Fruit fly (Drosophila melanogaster) whole organism, wandering third instar larva: ENCODE data around the gene mask.
A peak's percentile ranks its signal among the peaks of the same experiment; 100 is the strongest.

Experiments used
- Abd-B ChIP-seq: fragments of >200 bp; optimal IDR thresholded peaks from 2 replicates; lab custom pipeline; 2017; ENCODE audit warnings: missing biosample characterization, missing genetic modification characterization
- CG32264 ChIP-seq: fragments of 200-800 bp; sonication (Bioruptor generic); optimal IDR thresholded peaks from 2 replicates; lab custom pipeline; 2016; ENCODE audit warnings: missing biosample characterization, missing genetic modification characterization
- CG9705 ChIP-seq: fragments of 200-800 bp; sonication (Bioruptor generic); optimal IDR thresholded peaks from 2 replicates; lab custom pipeline; 2018; ENCODE audit warnings: missing biosample characterization, mild to moderate bottlenecking, missing genetic modification characterization
- CrebA ChIP-seq: fragments of 200-800 bp; sonication (Bioruptor generic); optimal IDR thresholded peaks from 2 replicates; lab custom pipeline; 2016; ENCODE audit warnings: missing biosample characterization, mild to moderate bottlenecking, missing genetic modification characterization, borderline replicate concordance
- Dif ChIP-seq: fragments of 200-275, 200-300 bp; sonication (Bioruptor generic); optimal IDR thresholded peaks from 2 replicates; lab custom pipeline; 2018; ENCODE audit warnings: missing biosample characterization, missing genetic modification characterization; ENCODE audit not compliant: partially characterized antibody
- GATAd ChIP-seq: sonication (Bioruptor generic); optimal IDR thresholded peaks from 2 replicates; lab custom pipeline; 2016; ENCODE audit warnings: missing biosample characterization, missing genetic modification characterization
- HLH106 ChIP-seq: fragments of 200-800 bp; optimal IDR thresholded peaks from 3 replicates; lab custom pipeline; 2019; ENCODE audit warnings: missing biosample characterization, mild to moderate bottlenecking, missing genetic modification characterization, moderate library complexity
- Hnf4 ChIP-seq: fragments of 200-800 bp; sonication (Bioruptor generic); optimal IDR thresholded peaks from 2 replicates; lab custom pipeline; 2016; ENCODE audit warnings: missing biosample characterization, mild to moderate bottlenecking, missing genetic modification characterization
- Hr78 ChIP-seq: fragments of >200 bp; optimal IDR thresholded peaks from 2 replicates; lab custom pipeline; 2017; ENCODE audit warnings: missing biosample characterization, missing genetic modification characterization
- Hr83 ChIP-seq: fragments of 200-300 bp; sonication (Bioruptor generic); optimal IDR thresholded peaks from 2 replicates; lab custom pipeline; 2016; ENCODE audit warnings: missing biosample characterization, mild to moderate bottlenecking, missing genetic modification characterization, moderate library complexity; ENCODE audit not compliant: poor library complexity, severe bottlenecking
- Jra ChIP-seq: sonication (Bioruptor generic); optimal IDR thresholded peaks from 2 replicates; lab custom pipeline; 2016; ENCODE audit warnings: missing biosample characterization, missing genetic modification characterization
- Mio ChIP-seq: sonication (Bioruptor generic); optimal IDR thresholded peaks from 2 replicates; lab custom pipeline; 2016; ENCODE audit warnings: missing biosample characterization, missing genetic modification characterization
- Myc ChIP-seq: fragments of >200 bp; optimal IDR thresholded peaks from 2 replicates; lab custom pipeline; 2017
- N ChIP-seq: fragments of >200 bp; optimal IDR thresholded peaks from 2 replicates; lab custom pipeline; 2018; ENCODE audit warnings: missing biosample characterization, missing external identifiers, missing genetic modification characterization
- OdsH ChIP-seq: fragments of 200-800 bp; sonication (Bioruptor generic); optimal IDR thresholded peaks from 2 replicates; lab custom pipeline; 2016; ENCODE audit warnings: missing biosample characterization, mild to moderate bottlenecking, missing genetic modification characterization
- Rel ChIP-seq, 2 experiments: fragments of 200-800 bp; sonication (Bioruptor generic) in 1 of 2; optimal IDR thresholded peaks; 2 replicates in 1 of 2; 3 replicates in 1 of 2; lab custom pipeline; 2016 to 2019; ENCODE audit warnings: mild to moderate bottlenecking in 2 of 2, missing biosample characterization in 2 of 2, missing genetic modification characterization in 2 of 2, moderate library complexity in 1 of 2
- Sp1 ChIP-seq: fragments of 200-800 bp; sonication (Bioruptor generic); optimal IDR thresholded peaks from 3 replicates; lab custom pipeline; 2019; ENCODE audit warnings: missing biosample characterization, mild to moderate bottlenecking, missing genetic modification characterization, moderate library complexity
- Vsx2 ChIP-seq: fragments of 200-300, 225-300 bp; sonication (Bioruptor generic); optimal IDR thresholded peaks from 2 replicates; lab custom pipeline; 2018; ENCODE audit warnings: missing biosample characterization, missing genetic modification characterization; ENCODE audit not compliant: partially characterized antibody
- br ChIP-seq: fragments of 200-800 bp; sonication (Bioruptor generic); optimal IDR thresholded peaks from 2 replicates; lab custom pipeline; 2016; ENCODE audit warnings: missing biosample characterization, missing genetic modification characterization
- brk ChIP-seq: fragments of 200-800 bp; sonication (Bioruptor generic); optimal IDR thresholded peaks from 2 replicates; lab custom pipeline; 2016; ENCODE audit warnings: missing biosample characterization, mild to moderate bottlenecking, missing genetic modification characterization
- dl ChIP-seq, 2 experiments: fragments of 175-275, 200-275 bp in 1 of 2; fragments of 200-275 bp in 1 of 2; sonication (Bioruptor generic); optimal IDR thresholded peaks; lab custom pipeline; 2018; ENCODE audit warnings: mild to moderate bottlenecking in 2 of 2, missing biosample characterization in 2 of 2, missing genetic modification characterization in 2 of 2, moderate library complexity in 2 of 2; ENCODE audit not compliant: partially characterized antibody in 2 of 2, insufficient read depth in 1 of 2
- dmrt93B ChIP-seq: fragments of 200-800 bp; sonication (Bioruptor generic); optimal IDR thresholded peaks from 2 replicates; lab custom pipeline; 2018; ENCODE audit warnings: missing biosample characterization, mild to moderate bottlenecking, missing genetic modification characterization
- dsf ChIP-seq: sonication (Bioruptor generic); optimal IDR thresholded peaks from 2 replicates; lab custom pipeline; 2016; ENCODE audit warnings: missing biosample characterization, missing genetic modification characterization, borderline replicate concordance
- ey ChIP-seq: fragments of 200-800 bp; sonication (Bioruptor generic); optimal IDR thresholded peaks from 2 replicates; lab custom pipeline; 2016; ENCODE audit warnings: missing biosample characterization, missing genetic modification characterization
- foxo ChIP-seq, 2 experiments: fragments of 200-800 bp; sonication (Bioruptor generic); optimal IDR thresholded peaks; 2 replicates in 1 of 2; 3 replicates in 1 of 2; lab custom pipeline; 2016 to 2017; ENCODE audit warnings: missing biosample characterization in 2 of 2, missing genetic modification characterization in 2 of 2
- fru ChIP-seq: fragments of 200-800 bp; sonication (Bioruptor generic); optimal IDR thresholded peaks from 3 replicates; lab custom pipeline; 2016; ENCODE audit warnings: missing biosample characterization, mild to moderate bottlenecking, missing genetic modification characterization
- h ChIP-seq: fragments of 200-800 bp; sonication (Bioruptor generic); optimal IDR thresholded peaks from 3 replicates; lab custom pipeline; 2016; ENCODE audit warnings: missing biosample characterization, mild to moderate bottlenecking, missing genetic modification characterization
- jim ChIP-seq: fragments of 175-275, 200-325 bp; sonication (Bioruptor generic); optimal IDR thresholded peaks from 2 replicates; lab custom pipeline; 2016; ENCODE audit warnings: missing biosample characterization, mild to moderate bottlenecking, missing genetic modification characterization
- lola ChIP-seq: fragments of >200 bp; optimal IDR thresholded peaks from 2 replicates; lab custom pipeline; 2017; ENCODE audit warnings: missing biosample characterization, missing genetic modification characterization
- pan ChIP-seq: fragments of >200 bp; optimal IDR thresholded peaks from 2 replicates; lab custom pipeline; 2017
- psq ChIP-seq: fragments of 200-800 bp; sonication (Bioruptor generic); optimal IDR thresholded peaks from 3 replicates; lab custom pipeline; 2017; ENCODE audit warnings: missing biosample characterization, mild to moderate bottlenecking, missing genetic modification characterization, moderate library complexity
- rgr ChIP-seq: fragments of 200-800 bp; sonication (Bioruptor generic); optimal IDR thresholded peaks from 3 replicates; lab custom pipeline; 2016; ENCODE audit warnings: missing biosample characterization, mild to moderate bottlenecking, missing genetic modification characterization
- sage ChIP-seq: fragments of 200-800 bp; sonication (Bioruptor generic); optimal IDR thresholded peaks from 2 replicates; lab custom pipeline; 2016; ENCODE audit warnings: missing biosample characterization, mild to moderate bottlenecking, missing genetic modification characterization
- sv ChIP-seq: fragments of 200-800 bp; sonication (Bioruptor generic); optimal IDR thresholded peaks from 3 replicates; lab custom pipeline; 2016; ENCODE audit warnings: missing biosample characterization, missing genetic modification characterization
- tai ChIP-seq: sonication (Bioruptor generic); optimal IDR thresholded peaks from 2 replicates; lab custom pipeline; 2016; ENCODE audit warnings: missing biosample characterization, missing genetic modification characterization
- usp ChIP-seq: fragments of >200 bp; optimal IDR thresholded peaks from 2 replicates; lab custom pipeline; 2017; ENCODE audit warnings: missing biosample characterization, missing genetic modification characterization
- woc ChIP-seq: sonication (Bioruptor generic); optimal IDR thresholded peaks from 2 replicates; lab custom pipeline; 2016; ENCODE audit warnings: missing biosample characterization, mild to moderate bottlenecking, missing genetic modification characterization

Gene mask

DNA sequence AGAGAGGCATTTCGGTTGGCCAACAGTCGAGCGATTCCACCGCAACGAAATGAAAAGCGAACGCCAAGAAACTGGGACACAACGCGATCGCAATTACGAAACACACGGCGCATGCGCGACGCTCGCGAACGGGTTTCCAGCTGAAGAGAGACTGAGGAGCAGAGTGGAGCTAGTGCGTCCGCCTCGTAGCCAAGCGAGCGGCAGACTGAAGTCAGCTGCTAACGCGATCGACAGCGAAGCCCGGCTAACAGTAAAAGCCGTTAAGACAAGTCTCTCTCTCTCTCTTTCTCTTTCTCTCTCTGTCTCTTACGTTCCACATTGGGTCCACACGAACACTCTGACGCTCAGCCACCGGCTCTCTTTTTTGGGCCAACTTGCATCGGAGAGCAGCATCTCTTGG, 11.8 kb upstream of the mask start, which contains the start of gene CG17786 (continued):
- no peak for TF ChIP-seq GATAd (GFP tag; lab: Kevin White, UChicago)

DNA sequence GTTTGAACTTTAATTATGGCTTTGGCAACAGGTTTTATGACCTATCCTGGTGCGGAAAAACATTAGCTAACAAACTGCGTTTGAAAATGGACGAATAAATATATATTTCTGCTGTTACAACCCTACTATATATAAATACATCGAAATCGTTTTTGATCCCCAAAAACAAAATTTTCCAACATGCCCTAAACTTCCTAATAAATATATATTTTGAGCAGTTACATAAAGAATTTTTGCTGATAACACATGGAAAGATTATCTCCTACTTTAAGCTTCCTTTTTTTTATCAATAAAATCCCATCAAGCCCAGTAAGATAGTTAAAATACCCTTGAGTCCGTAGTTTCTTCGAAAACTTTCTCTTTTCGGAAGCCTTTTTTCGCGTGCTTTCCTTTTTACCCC, 11.3 kb upstream of the mask start:
- TF ChIP-seq psq (GFP tag; lab: Kevin White, UChicago) (no peak), Vsx2 (GFP tag; lab: Kevin White, UChicago) (no peak), HLH106 (tag; lab: Kevin White, UChicago) (no peak), GATAd (GFP tag; lab: Kevin White, UChicago) (no peak), Rel (GFP tag; optimal IDR thresholded peaks at IDR 0.05; lab: Kevin White, UChicago) (no peak), Rel (tag; optimal IDR thresholded peaks at IDR 0.05; lab: Kevin White, UChicago) (no peak), lola (GFP tag; lab: Kevin White, UChicago) (no peak), h (no peak), fru (GFP tag; lab: Kevin White, UChicago) (no peak), woc (GFP tag; lab: Kevin White, UChicago) (no peak), sv (GFP tag; lab: Kevin White, UChicago) (no peak)

DNA sequence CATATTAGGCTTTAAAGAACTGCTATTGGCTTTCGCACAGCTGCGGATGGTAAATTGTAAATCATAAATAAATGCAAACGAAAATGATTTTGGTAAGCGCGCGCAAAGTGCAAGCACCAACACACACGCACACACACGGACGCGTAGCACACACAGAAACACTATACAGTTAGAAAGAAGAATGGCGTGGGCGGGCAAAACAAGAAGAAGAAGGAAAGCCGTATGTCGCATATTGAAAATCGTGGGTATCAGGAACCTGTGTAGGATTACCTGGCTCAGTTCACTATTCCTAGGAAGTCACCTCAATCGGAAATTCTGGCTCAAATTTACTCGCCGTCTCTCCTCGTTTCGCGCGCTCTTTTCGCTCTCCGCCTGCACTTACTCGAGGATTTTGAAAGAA, 9.5 kb upstream of the mask start, which contains the start of gene cav:
Gene cav, plus strand, starts transcription at position 259 of the 400 bp plus-strand sequence.
- TF ChIP-seq jim (GFP tag; lab: Kevin White, UChicago) (no peak), Dif (GFP tag; lab: Kevin White, UChicago) (peak; percentile 20)
- TF ChIP-seq, all 38 proteins: peak for 1

DNA sequence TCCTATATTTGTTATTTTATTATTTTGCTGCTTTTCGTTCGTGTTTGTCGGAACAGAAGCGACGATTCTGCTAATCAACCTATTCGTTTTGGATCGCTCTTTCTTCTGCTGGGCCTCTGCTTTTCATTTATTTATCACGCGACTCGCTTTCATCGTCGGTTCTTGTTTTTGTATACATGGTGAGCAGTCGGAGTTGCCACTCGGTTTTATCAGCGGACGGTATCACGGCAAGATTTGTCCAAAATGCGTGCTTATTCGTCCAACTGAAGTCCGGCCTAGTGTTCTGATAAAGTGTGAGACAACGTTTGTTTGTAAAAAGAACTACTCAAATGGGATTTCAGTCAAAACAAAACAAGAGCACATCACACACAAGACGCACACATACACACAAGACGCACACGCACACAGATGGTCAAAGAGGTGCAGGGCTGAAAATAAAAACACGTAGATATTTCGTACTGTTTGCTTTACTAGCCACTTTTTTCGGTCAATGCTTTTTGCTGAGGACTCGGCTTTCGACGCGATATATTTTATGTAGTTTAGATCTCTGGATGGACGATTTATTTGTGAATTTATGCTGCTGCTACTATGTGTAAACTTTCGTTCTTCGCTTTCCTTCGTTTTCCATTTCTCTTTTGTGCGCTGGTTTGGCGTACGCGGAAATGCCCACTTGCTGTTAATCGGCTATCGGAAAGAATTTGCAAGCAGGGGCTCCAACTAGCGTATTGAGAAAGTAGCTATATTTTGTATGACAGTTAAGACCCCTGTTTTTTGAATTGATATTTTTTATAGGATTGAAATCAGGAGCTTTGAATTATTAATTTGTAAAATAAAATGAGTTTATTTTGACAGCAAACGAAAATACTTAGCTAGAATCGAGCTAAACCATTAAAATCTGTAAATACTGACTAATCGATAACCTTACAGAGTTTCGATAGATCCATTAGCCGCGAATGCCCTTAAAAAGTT, 8.7 kb upstream of the mask start, which contains the start of gene twin:
Gene twin, minus strand, starts transcription at position 632 of the 969 bp plus-strand sequence.
- TF ChIP-seq woc (GFP tag; lab: Kevin White, UChicago) (peak; percentile 76), pan (lab: Kevin White, UChicago) (no peak), sage (GFP tag; lab: Kevin White, UChicago) (no peak), CG9705 (GFP tag; lab: Kevin White, UChicago) (peak; percentile 43), CG32264 (GFP tag; lab: Kevin White, UChicago) (no peak), HLH106 (tag; lab: Kevin White, UChicago) (peak; percentile 62), h (peak; percentile 74), br (peak; percentile 39), Hnf4 (GFP tag; lab: Kevin White, UChicago) (peak; percentile 57), Vsx2 (GFP tag; lab: Kevin White, UChicago) (no peak), usp (GFP tag; lab: Kevin White, UChicago) (no peak), dl (GFP tag; optimal IDR thresholded peaks at IDR 0.05; lab: Kevin White, UChicago; ENCODE audit: insufficient read depth in 1 of 2, partially characterized antibody in 2 of 2) (no peak), Hr83 (peak; percentile 62), Jra (GFP tag; lab: Kevin White, UChicago) (no peak), psq (GFP tag; lab: Kevin White, UChicago) (peak; percentile 99), Myc (lab: Kevin White, UChicago) (peak; percentile 63), Hr78 (GFP tag; lab: Kevin White, UChicago) (no peak), sv (GFP tag; lab: Kevin White, UChicago) (peak; percentile 37), dmrt93B (GFP tag; lab: Kevin White, UChicago) (no peak), ey (peak; percentile 45), brk (no peak), foxo (GFP tag; optimal IDR thresholded peaks at IDR 0.05; lab: Kevin White, UChicago) (peak in 1 of 2 experiments; percentile 65), Rel (GFP tag; optimal IDR thresholded peaks at IDR 0.05; lab: Kevin White, UChicago) (no peak), Rel (tag; optimal IDR thresholded peaks at IDR 0.05; lab: Kevin White, UChicago) (peak; percentile 7), tai (GFP tag; lab: Kevin White, UChicago) (no peak), jim (GFP tag; lab: Kevin White, UChicago) (no peak), Sp1 (peak; percentile 37), fru (GFP tag; lab: Kevin White, UChicago) (peak; percentile 49), rgr (GFP tag; lab: Kevin White, UChicago) (peak; percentile 37), GATAd (GFP tag; lab: Kevin White, UChicago) (no peak), lola (GFP tag; lab: Kevin White, UChicago) (no peak), CrebA (GFP tag; lab: Kevin White, UChicago) (no peak), dsf (GFP tag; lab: Kevin White, UChicago) (peak; percentile 15), N (no peak), Abd-B (no peak), Mio (no peak), OdsH (GFP tag; lab: Kevin White, UChicago) (peak; percentile 16)
